Worm (Caenorhabditis elegans) whole organism, late embryonic: Measurements from ENCODE around the gene T03G6.3.

Experiments used
- C08G9.2 ChIP-seq: sonication (generic microtip); optimal IDR thresholded peaks from 2 replicates; lab custom pipeline; 2016; ENCODE audit warnings: mild to moderate bottlenecking, missing genetic modification characterization, moderate library complexity, missing compliant biosample characterization
- C38D4.7 ChIP-seq: fragments of 200-800 bp; sonication (Bioruptor generic); optimal IDR thresholded peaks from 2 replicates; lab custom pipeline; 2018; ENCODE audit warnings: mild to moderate bottlenecking, missing genetic modification characterization, moderate library complexity, missing compliant biosample characterization
- F13H6.1 ChIP-seq: sonication (generic microtip); optimal IDR thresholded peaks from 2 replicates; lab custom pipeline; 2016; ENCODE audit warnings: missing genetic modification characterization, missing compliant biosample characterization
- K09A11.1 ChIP-seq: sonication (generic microtip); optimal IDR thresholded peaks from 2 replicates; lab custom pipeline; 2017; ENCODE audit warnings: antibody characterized with exemption, mild to moderate bottlenecking, missing genetic modification characterization, missing compliant biosample characterization; ENCODE audit not compliant: insufficient read depth
- T23F11.4 ChIP-seq: fragments of 200-800 bp; sonication (Bioruptor generic); optimal IDR thresholded peaks from 2 replicates; lab custom pipeline; 2018; ENCODE audit warnings: mild to moderate bottlenecking, missing genetic modification characterization, missing compliant biosample characterization
- ahr-1 ChIP-seq: sonication (generic microtip); optimal IDR thresholded peaks from 2 replicates; lab custom pipeline; 2016; ENCODE audit warnings: missing genetic modification characterization, missing compliant biosample characterization
- ceh-18 ChIP-seq: sonication (generic microtip); optimal IDR thresholded peaks from 2 replicates; lab custom pipeline; 2016; ENCODE audit warnings: missing genetic modification characterization, missing compliant biosample characterization
- ceh-19 ChIP-seq: fragments of 200-800 bp; sonication (Bioruptor generic); optimal IDR thresholded peaks from 2 replicates; lab custom pipeline; 2018; ENCODE audit warnings: mild to moderate bottlenecking, missing genetic modification characterization, missing compliant biosample characterization
- ceh-2 ChIP-seq: sonication (generic microtip); optimal IDR thresholded peaks from 2 replicates; lab custom pipeline; 2016; ENCODE audit warnings: missing genotype, missing genetic modification characterization, missing compliant biosample characterization
- ceh-22 ChIP-seq: sonication (generic microtip); optimal IDR thresholded peaks from 2 replicates; lab custom pipeline; 2017; ENCODE audit warnings: missing biosample characterization, missing genetic modification characterization
- ceh-30 ChIP-seq: fragments of 150-350 bp; optimal IDR thresholded peaks from 2 replicates; lab custom pipeline; 2014; ENCODE audit warnings: missing biosample characterization, missing genetic modification characterization
- ceh-31 ChIP-seq: sonication (generic microtip); optimal IDR thresholded peaks from 2 replicates; lab custom pipeline; 2016; ENCODE audit warnings: missing genetic modification characterization, missing compliant biosample characterization
- ceh-6 ChIP-seq: fragments of 200-800 bp; sonication (Bioruptor generic); optimal IDR thresholded peaks from 2 replicates; lab custom pipeline; 2018; ENCODE audit warnings: mild to moderate bottlenecking, missing genetic modification characterization, missing compliant biosample characterization
- dmd-4 ChIP-seq: sonication (generic microtip); optimal IDR thresholded peaks from 2 replicates; lab custom pipeline; 2016; ENCODE audit warnings: borderline replicate concordance, missing genetic modification characterization, missing compliant biosample characterization
- elt-2 ChIP-seq: sonication (generic microtip); optimal IDR thresholded peaks from 2 replicates; lab custom pipeline; 2016; ENCODE audit warnings: missing genetic modification reagents, missing genetic modification characterization, missing compliant biosample characterization
- elt-4 ChIP-seq: sonication (generic microtip); optimal IDR thresholded peaks from 2 replicates; lab custom pipeline; 2016; ENCODE audit warnings: missing genetic modification characterization, missing compliant biosample characterization
- ets-4 ChIP-seq: sonication (generic microtip); optimal IDR thresholded peaks from 2 replicates; lab custom pipeline; 2016; ENCODE audit warnings: missing genetic modification characterization, missing compliant biosample characterization
- fax-1 ChIP-seq: sonication (generic microtip); optimal IDR thresholded peaks from 2 replicates; lab custom pipeline; 2016; ENCODE audit warnings: missing genotype, missing genetic modification characterization, missing compliant biosample characterization
- fkh-6 ChIP-seq: sonication (generic microtip); optimal IDR thresholded peaks from 2 replicates; lab custom pipeline; 2016; ENCODE audit warnings: missing genetic modification characterization, missing compliant biosample characterization
- gmeb-2 ChIP-seq: sonication (generic microtip); optimal IDR thresholded peaks from 2 replicates; lab custom pipeline; 2016; ENCODE audit warnings: missing genetic modification characterization, inconsistent platforms, missing compliant biosample characterization
- hlh-30 ChIP-seq: sonication (generic microtip); optimal IDR thresholded peaks from 2 replicates; lab custom pipeline; 2017; ENCODE audit warnings: antibody characterized with exemption, missing genetic modification characterization, missing compliant biosample characterization; ENCODE audit not compliant: insufficient read depth
- hlh-8 ChIP-seq: sonication (generic microtip); optimal IDR thresholded peaks from 2 replicates; lab custom pipeline; 2016; ENCODE audit warnings: missing genotype, missing genetic modification characterization, missing compliant biosample characterization
- lim-6 ChIP-seq: sonication (generic microtip); optimal IDR thresholded peaks from 2 replicates; lab custom pipeline; 2016; ENCODE audit warnings: missing genetic modification characterization, missing compliant biosample characterization
- madf-2 ChIP-seq: sonication (generic microtip); optimal IDR thresholded peaks from 2 replicates; lab custom pipeline; 2017; ENCODE audit warnings: missing genetic modification characterization, missing compliant biosample characterization
- mec-3 ChIP-seq: sonication (generic microtip); optimal IDR thresholded peaks from 2 replicates; lab custom pipeline; 2016; ENCODE audit warnings: borderline replicate concordance, missing genetic modification characterization, missing compliant biosample characterization
- nfya-1 ChIP-seq: sonication (generic microtip); optimal IDR thresholded peaks from 2 replicates; lab custom pipeline; 2017; ENCODE audit warnings: missing genetic modification characterization, mild to moderate bottlenecking, missing compliant biosample characterization, antibody characterized with exemption, moderate library complexity
- nhr-232 ChIP-seq: sonication (generic microtip); optimal IDR thresholded peaks from 2 replicates; lab custom pipeline; 2016; ENCODE audit warnings: missing genetic modification characterization, missing compliant biosample characterization
- npax-4 ChIP-seq: sonication (generic microtip); optimal IDR thresholded peaks from 2 replicates; lab custom pipeline; 2016; ENCODE audit warnings: missing genetic modification characterization, missing compliant biosample characterization
- odd-2 ChIP-seq: sonication (generic microtip); optimal IDR thresholded peaks from 2 replicates; lab custom pipeline; 2017; ENCODE audit warnings: antibody characterized with exemption, mild to moderate bottlenecking, missing genetic modification characterization, missing compliant biosample characterization
- pax-1 ChIP-seq: fragments of 150-350 bp; optimal IDR thresholded peaks from 2 replicates; lab custom pipeline; 2014; ENCODE audit warnings: missing biosample characterization, missing genetic modification characterization
- pha-4 ChIP-seq: fragments of 150-350 bp; optimal IDR thresholded peaks from 2 replicates; lab custom pipeline; 2018; ENCODE audit warnings: missing biosample characterization, missing genetic modification reagents, missing genetic modification characterization
- pqm-1 ChIP-seq: sonication (generic microtip); optimal IDR thresholded peaks from 2 replicates; lab custom pipeline; 2016; ENCODE audit warnings: missing genetic modification characterization, missing compliant biosample characterization
- pros-1 ChIP-seq: fragments of 150-350 bp; optimal IDR thresholded peaks from 2 replicates; lab custom pipeline; 2014; ENCODE audit warnings: missing biosample characterization, missing genetic modification reagents, missing genetic modification characterization
- ref-2 ChIP-seq: sonication (generic microtip); optimal IDR thresholded peaks from 2 replicates; lab custom pipeline; 2016; ENCODE audit warnings: missing genetic modification characterization, missing compliant biosample characterization
- sdc-2 ChIP-seq: sonication (generic microtip); optimal IDR thresholded peaks from 2 replicates; lab custom pipeline; 2016; ENCODE audit warnings: missing genotype, missing genetic modification characterization, missing compliant biosample characterization
- sox-4 ChIP-seq: sonication (generic microtip); optimal IDR thresholded peaks from 2 replicates; lab custom pipeline; 2017; ENCODE audit warnings: mild to moderate bottlenecking, missing genetic modification characterization, inconsistent platforms, missing compliant biosample characterization
- tbx-2 ChIP-seq: sonication (generic microtip); optimal IDR thresholded peaks from 2 replicates; lab custom pipeline; 2016; ENCODE audit warnings: missing genetic modification characterization, missing compliant biosample characterization
- tbx-7 ChIP-seq: sonication (generic microtip); optimal IDR thresholded peaks from 2 replicates; lab custom pipeline; 2016; ENCODE audit warnings: missing genotype, missing genetic modification characterization, missing compliant biosample characterization
- unc-55 ChIP-seq: sonication (generic microtip); optimal IDR thresholded peaks from 2 replicates; lab custom pipeline; 2017; ENCODE audit warnings: missing biosample characterization, missing genetic modification reagents, missing genetic modification characterization
- unc-86 ChIP-seq: sonication (generic microtip); optimal IDR thresholded peaks from 2 replicates; lab custom pipeline; 2016; ENCODE audit warnings: missing genetic modification characterization, missing compliant biosample characterization
- zip-5 ChIP-seq: sonication (generic microtip); optimal IDR thresholded peaks from 2 replicates; lab custom pipeline; 2016; ENCODE audit warnings: missing genetic modification characterization, missing compliant biosample characterization
- ztf-16 ChIP-seq: sonication (generic microtip); optimal IDR thresholded peaks from 2 replicates; lab custom pipeline; 2017; ENCODE audit warnings: missing genetic modification characterization, missing compliant biosample characterization

Gene T03G6.3

ce11 chrX:2593703-2594102 lies 21.8 kb downstream of the T03G6.3 start, which contains the start of the genes nhr-40 and T03G6.7:
nhr-40 (plus strand) TSS chrX:2594003.
T03G6.7 (plus strand) TSS chrX:2594039.
- TF ChIP-seq fkh-6 (tag; lab: Kevin White, UChicago): no peak
- no peak for TF ChIP-seq pros-1 (tag; lab: Kevin White, UChicago)
- TF ChIP-seq tbx-2 (tag; lab: Kevin White, UChicago): no peak
- TF ChIP-seq ceh-18: no peak

ce11 chrX:2592670-2593280 lies 22.8 kb downstream of the T03G6.3 start:
- no peak for TF ChIP-seq fax-1 (tag; lab: Kevin White, UChicago)
- no peak for TF ChIP-seq madf-2
- TF ChIP-seq elt-4: no peak
- TF ChIP-seq ceh-18: no peak
- TF ChIP-seq ceh-19 (GFP tag; lab: Kevin White, UChicago): no peak
- TF ChIP-seq ceh-2 (tag; lab: Kevin White, UChicago): no peak
- no peak for TF ChIP-seq odd-2 (tag; lab: Kevin White, UChicago)
- TF ChIP-seq, all 69 proteins: peak for 0

- TF ChIP-seq tbx-2 (tag; lab: Kevin White, UChicago): peak; percentile 58
- peak; percentile 10 for TF ChIP-seq ceh-2 (tag; lab: Kevin White, UChicago)
- peak; percentile 74 for TF ChIP-seq ceh-18
- TF ChIP-seq ceh-19 (GFP tag; lab: Kevin White, UChicago): no peak
- TF ChIP-seq F13H6.1 (tag; lab: Kevin White, UChicago): peak; percentile 13
- TF ChIP-seq ztf-16: no peak
- TF ChIP-seq nfya-1: peak; percentile 8
- TF ChIP-seq hlh-8 (tag; lab: Kevin White, UChicago): no peak
- TF ChIP-seq ets-4 (tag; lab: Kevin White, UChicago): peak; percentile 11
- TF ChIP-seq npax-4: no peak
- TF ChIP-seq odd-2 (tag; lab: Kevin White, UChicago): no peak
- TF ChIP-seq ahr-1 (tag; lab: Kevin White, UChicago): no peak
- TF ChIP-seq sox-4 (tag; lab: Kevin White, UChicago): no peak
- TF ChIP-seq unc-55 (GFP tag; lab: Kevin White, UChicago): no peak
- peak; percentile 54 for TF ChIP-seq ref-2 (tag; lab: Kevin White, UChicago)
- peak; percentile 58 for TF ChIP-seq ceh-31 (tag; lab: Kevin White, UChicago)
- TF ChIP-seq unc-86: no peak
- no peak for TF ChIP-seq K09A11.1 (tag; lab: Kevin White, UChicago)
- TF ChIP-seq pqm-1 (tag; lab: Kevin White, UChicago): no peak
- no peak for TF ChIP-seq dmd-4
- TF ChIP-seq sdc-2: no peak
- no peak for TF ChIP-seq gmeb-2 (tag; lab: Kevin White, UChicago)
- TF ChIP-seq ceh-22 (tag; lab: Kevin White, UChicago): no peak
Measured at ce11 chrX:2591586-2592000, 23.9 kb downstream of the T03G6.3 start.

ce11 chrX:2590777-2591176 lies 24.7 kb downstream of the T03G6.3 start:
- no peak for TF ChIP-seq dmd-4
- no peak for TF ChIP-seq hlh-8 (tag; lab: Kevin White, UChicago)
- no peak for TF ChIP-seq unc-86
- no peak for TF ChIP-seq ceh-19 (GFP tag; lab: Kevin White, UChicago)
- TF ChIP-seq elt-2: no peak
- no peak for TF ChIP-seq pax-1 (tag; lab: Kevin White, UChicago)
- no peak for TF ChIP-seq elt-4
- no peak for TF ChIP-seq unc-55 (GFP tag; lab: Kevin White, UChicago)
- no peak for TF ChIP-seq tbx-7 (tag; lab: Kevin White, UChicago)
- TF ChIP-seq K09A11.1 (tag; lab: Kevin White, UChicago): no peak
- TF ChIP-seq ceh-6 (GFP tag; lab: Kevin White, UChicago): no peak

- TF ChIP-seq ceh-2 (tag; lab: Kevin White, UChicago) (no peak), C08G9.2 (no peak), tbx-2 (tag; lab: Kevin White, UChicago) (no peak), pros-1 (tag; lab: Kevin White, UChicago) (no peak), tbx-7 (tag; lab: Kevin White, UChicago) (no peak), C38D4.7 (no peak), zip-5 (no peak), ztf-16 (no peak), T23F11.4 (no peak), nhr-232 (tag; lab: Kevin White, UChicago) (no peak), ceh-22 (tag; lab: Kevin White, UChicago) (no peak), mec-3 (tag; lab: Kevin White, UChicago) (no peak), pha-4 (no peak), F13H6.1 (tag; lab: Kevin White, UChicago) (no peak), hlh-30 (tag; lab: Kevin White, UChicago) (no peak), elt-2 (no peak), lim-6 (tag; lab: Kevin White, UChicago) (no peak), ceh-30 (tag; lab: Kevin White, UChicago) (no peak)
Measured at ce11 chrX:2590023-2590422, 25.5 kb downstream of the T03G6.3 start.
